Worm (Caenorhabditis elegans) whole organism, mixed stage, embryonic: Measurements from ENCODE around the gene srh-76.

Source experiments
- M03D4.4 ChIP-seq: sonication (generic microtip); optimal IDR thresholded peaks from 2 replicates; lab custom pipeline; 2017; ENCODE audit warnings: mild to moderate bottlenecking, missing genetic modification characterization, missing compliant biosample characterization
- ces-1 ChIP-seq: fragments of 150-350 bp; optimal IDR thresholded peaks from 2 replicates; lab custom pipeline; 2014; ENCODE audit warnings: missing biosample characterization, missing genetic modification reagents, missing genetic modification characterization
- elt-3 ChIP-seq: fragments of 150-350 bp; optimal IDR thresholded peaks from 2 replicates; lab custom pipeline; 2014; ENCODE audit warnings: missing biosample characterization, missing genetic modification characterization
- lin-13 ChIP-seq: fragments of 150-350 bp; optimal IDR thresholded peaks from 2 replicates; lab custom pipeline; 2014; ENCODE audit warnings: missing biosample characterization, missing genetic modification characterization
- unc-62 ChIP-seq: fragments of 150-350 bp; optimal IDR thresholded peaks from 2 replicates; lab custom pipeline; 2014; ENCODE audit warnings: missing biosample characterization, missing genetic modification reagents, missing genetic modification characterization
- ztf-11 ChIP-seq: fragments of 150-350 bp; optimal IDR thresholded peaks from 2 replicates; lab custom pipeline; 2014; ENCODE audit warnings: missing biosample characterization, missing genetic modification characterization

ce11 chrV:5850671-5851070 is 17.0 kb downstream of the srh-76 start:
- TF ChIP-seq lin-13 (tag; lab: Kevin White, UChicago) (no peak), unc-62 (GFP tag; lab: Kevin White, UChicago) (no peak), ztf-11 (no peak), ces-1 (peak; percentile 68), elt-3 (tag; lab: Kevin White, UChicago) (no peak), M03D4.4 (no peak)
